Worm (Caenorhabditis elegans) whole organism, L2 larva: ENCODE results near the gene heh-1.

Experiments used
- R02D3.7 ChIP-seq: fragments of 150-350 bp; optimal IDR thresholded peaks from 2 replicates; lab custom pipeline; 2014; ENCODE audit warnings: missing biosample characterization, missing genetic modification characterization
- ceh-82 ChIP-seq: fragments of 150-350 bp; optimal IDR thresholded peaks from 2 replicates; lab custom pipeline; 2014; ENCODE audit warnings: missing biosample characterization, missing genetic modification characterization
- elt-3 ChIP-seq: sonication (generic microtip); optimal IDR thresholded peaks from 2 replicates; lab custom pipeline; 2017; ENCODE audit warnings: missing biosample characterization, missing genetic modification characterization
- nhr-11 ChIP-seq: fragments of 150-350 bp; optimal IDR thresholded peaks from 2 replicates; lab custom pipeline; 2014; ENCODE audit warnings: missing biosample characterization, missing genetic modification characterization
- nhr-12 ChIP-seq: fragments of 150-350 bp; optimal IDR thresholded peaks from 2 replicates; lab custom pipeline; 2014; ENCODE audit warnings: missing biosample characterization, missing genetic modification characterization
- snpc-4 ChIP-seq: fragments of 150-350 bp; optimal IDR thresholded peaks from 2 replicates; lab custom pipeline; 2014; ENCODE audit warnings: missing biosample characterization, missing genetic modification characterization
- zag-1 ChIP-seq: fragments of 150-350 bp; optimal IDR thresholded peaks from 2 replicates; lab custom pipeline; 2014; ENCODE audit warnings: missing biosample characterization, missing genetic modification characterization

DNA sequence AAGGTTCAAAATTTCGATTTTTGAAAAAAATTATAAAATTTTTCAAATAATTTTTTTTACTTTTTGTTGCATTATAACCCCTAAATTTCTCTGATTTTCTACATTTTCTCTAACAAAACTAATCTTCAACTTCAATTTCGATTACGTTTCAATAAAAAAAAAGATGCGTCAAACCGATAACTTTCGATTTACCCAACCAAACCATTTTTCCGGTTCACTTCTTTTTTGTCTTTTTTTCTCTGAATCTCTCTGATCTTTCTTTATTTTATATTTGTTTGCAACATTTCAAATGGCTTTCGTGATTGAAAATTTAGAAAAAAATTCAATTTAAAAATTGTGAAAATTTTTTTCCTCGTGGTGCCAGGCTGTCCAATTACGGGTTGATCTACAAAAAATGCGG, 35.9 kb downstream of the heh-1 start:
- no peak for TF ChIP-seq nhr-12
- no peak for TF ChIP-seq zag-1 (tag; lab: Kevin White, UChicago)
- no peak for TF ChIP-seq elt-3 (tag; lab: Kevin White, UChicago)
- TF ChIP-seq nhr-11 (tag; lab: Kevin White, UChicago) = no peak
- TF ChIP-seq snpc-4 = no peak
- no peak for TF ChIP-seq ceh-82 (tag; lab: Kevin White, UChicago)
- TF ChIP-seq R02D3.7 = no peak
